Fruit fly (Drosophila melanogaster) whole organism, embryonic: Measurements from ENCODE around the gene CG8419.

Source experiments
- Atf3 ChIP-seq: fragments of 200-800 bp; sonication (Bioruptor generic); optimal IDR thresholded peaks from 3 replicates; lab custom pipeline; 2016; ENCODE audit warnings: missing biosample characterization, missing genetic modification characterization
- BtbVII ChIP-seq: fragments of 200-800 bp; sonication (Bioruptor generic); optimal IDR thresholded peaks from 3 replicates; lab custom pipeline; 2017; ENCODE audit warnings: missing biosample characterization, mild to moderate bottlenecking, missing genetic modification characterization
- Bteb2 ChIP-seq: fragments of 200-800 bp; sonication (Bioruptor generic); optimal IDR thresholded peaks from 2 replicates; lab custom pipeline; 2016; ENCODE audit warnings: missing biosample characterization, missing genetic modification characterization
- CG10147 ChIP-seq: fragments of 200-800 bp; sonication (Bioruptor generic); optimal IDR thresholded peaks from 2 replicates; lab custom pipeline; 2019; ENCODE audit warnings: missing biosample characterization, mild to moderate bottlenecking, missing genetic modification characterization, moderate library complexity
- CG10267 ChIP-seq: fragments of 200-800 bp; sonication (Bioruptor generic); optimal IDR thresholded peaks from 2 replicates; lab custom pipeline; 2018; ENCODE audit warnings: missing biosample characterization, mild to moderate bottlenecking, missing genetic modification characterization, moderate library complexity
- CG10565 ChIP-seq: fragments of 200-800 bp; sonication (Bioruptor generic); optimal IDR thresholded peaks from 3 replicates; lab custom pipeline; 2016; ENCODE audit warnings: missing biosample characterization, mild to moderate bottlenecking, missing genetic modification characterization
- CG10979 ChIP-seq: fragments of 200-800 bp; sonication (Bioruptor generic); optimal IDR thresholded peaks from 2 replicates; lab custom pipeline; 2018; ENCODE audit warnings: missing biosample characterization, mild to moderate bottlenecking, missing genetic modification characterization, moderate library complexity
- CG12391 ChIP-seq: fragments of 200-800 bp; sonication (Bioruptor generic); optimal IDR thresholded peaks from 3 replicates; lab custom pipeline; 2018; ENCODE audit warnings: missing biosample characterization, mild to moderate bottlenecking, missing genetic modification characterization, moderate library complexity
- CG13287 ChIP-seq: fragments of 200-800 bp; sonication (Bioruptor generic); IDR thresholded peaks from 2 replicates; pipeline ENCODE4 v1.3.6; 2022; ENCODE audit warnings: missing biosample characterization, missing genetic modification characterization; ENCODE audit not compliant: partially characterized antibody
- CG1602 ChIP-seq: fragments of 200-800 bp; sonication (Bioruptor generic); optimal IDR thresholded peaks from 3 replicates; lab custom pipeline; 2016; ENCODE audit warnings: missing biosample characterization, missing genetic modification characterization
- CG17359 ChIP-seq: fragments of 200-800 bp; sonication (Bioruptor generic); optimal IDR thresholded peaks from 3 replicates; lab custom pipeline; 2018; ENCODE audit warnings: missing biosample characterization, mild to moderate bottlenecking, missing genetic modification characterization, moderate library complexity
- CG17568 ChIP-seq: fragments of 200-800 bp; sonication (Bioruptor generic); optimal IDR thresholded peaks from 2 replicates; lab custom pipeline; 2018; ENCODE audit warnings: missing biosample characterization, mild to moderate bottlenecking, missing genetic modification characterization, moderate library complexity
- CG17912 ChIP-seq: fragments of 200-800 bp; sonication (Bioruptor generic); optimal IDR thresholded peaks from 2 replicates; lab custom pipeline; 2018; ENCODE audit warnings: missing biosample characterization, mild to moderate bottlenecking, missing genetic modification characterization
- CG2129 ChIP-seq: fragments of 200-800 bp; sonication (Bioruptor generic); IDR thresholded peaks from 2 replicates; pipeline ENCODE4 v1.3.6; 2022; ENCODE audit warnings: missing biosample characterization, missing genetic modification characterization; ENCODE audit not compliant: partially characterized antibody
- CG2889 ChIP-seq: fragments of 200-800 bp; sonication (Bioruptor generic); IDR thresholded peaks from 3 replicates; pipeline ENCODE4 v1.3.6; 2022; ENCODE audit warnings: missing biosample characterization, missing genetic modification characterization
- CG30431 ChIP-seq: fragments of 200-800 bp; sonication (Bioruptor generic); optimal IDR thresholded peaks from 2 replicates; lab custom pipeline; 2017; ENCODE audit warnings: missing biosample characterization, missing genetic modification characterization
- CG33557 ChIP-seq: fragments of 200-800 bp; sonication (Bioruptor generic); optimal IDR thresholded peaks from 2 replicates; lab custom pipeline; 2019; ENCODE audit warnings: missing biosample characterization, mild to moderate bottlenecking, missing genetic modification characterization, moderate library complexity
- CG7271 ChIP-seq: fragments of 200-800 bp; sonication (Bioruptor generic); optimal IDR thresholded peaks from 2 replicates; lab custom pipeline; 2018; ENCODE audit warnings: missing biosample characterization, mild to moderate bottlenecking, missing genetic modification characterization, moderate library complexity
- CG7372 ChIP-seq: fragments of 200-800 bp; sonication (Bioruptor generic); IDR thresholded peaks from 2 replicates; pipeline ENCODE4 v1.3.6; 2022; ENCODE audit warnings: missing biosample characterization, missing genetic modification characterization
- CHES-1-like ChIP-seq: fragments of 200-800 bp; sonication (Bioruptor generic); optimal IDR thresholded peaks from 2 replicates; lab custom pipeline; 2016; ENCODE audit warnings: missing biosample characterization, missing genetic modification characterization
- CoRest ChIP-seq: fragments of 200-800 bp; sonication (Bioruptor generic); optimal IDR thresholded peaks from 3 replicates; lab custom pipeline; 2018; ENCODE audit warnings: missing biosample characterization, mild to moderate bottlenecking, missing genetic modification characterization, moderate library complexity
- Dll ChIP-seq: fragments of 200-800 bp; sonication (Bioruptor generic); IDR thresholded peaks from 4 replicates; pipeline ENCODE4 v1.3.6; 2022; ENCODE audit warnings: missing biosample characterization, missing genetic modification characterization; ENCODE audit not compliant: partially characterized antibody
- Ets97D ChIP-seq: fragments of 200-800 bp; sonication (Bioruptor generic); optimal IDR thresholded peaks from 3 replicates; lab custom pipeline; 2016; ENCODE audit warnings: missing biosample characterization, missing genetic modification characterization
- Jarid2 ChIP-seq: fragments of 200-800 bp; sonication (Bioruptor generic); optimal IDR thresholded peaks from 3 replicates; lab custom pipeline; 2017; ENCODE audit warnings: mild to moderate bottlenecking, missing biosample characterization, missing genetic modification reagents, missing genetic modification characterization
- MTF-1 ChIP-seq: fragments of 200-800 bp; sonication (Bioruptor generic); optimal IDR thresholded peaks from 2 replicates; lab custom pipeline; 2018; ENCODE audit warnings: missing biosample characterization, mild to moderate bottlenecking, missing genetic modification characterization, borderline replicate concordance
- Optix ChIP-seq: fragments of 200-800 bp; sonication (Bioruptor generic); IDR thresholded peaks from 3 replicates; pipeline ENCODE4 v1.3.6; 2022; ENCODE audit warnings: missing biosample characterization, missing genetic modification characterization
- PHDP ChIP-seq: fragments of 200-800 bp; sonication (Bioruptor generic); optimal IDR thresholded peaks from 3 replicates; lab custom pipeline; 2018; ENCODE audit warnings: missing biosample characterization, mild to moderate bottlenecking, missing genetic modification characterization, moderate library complexity
- Pdp1 ChIP-seq, 2 experiments: fragments of 200-800 bp; sonication (Bioruptor generic); optimal IDR thresholded peaks; 3 replicates each; lab custom pipeline; 2016; ENCODE audit warnings: missing biosample characterization in 2 of 2, missing genetic modification characterization in 2 of 2, mild to moderate bottlenecking in 1 of 2, moderate library complexity in 1 of 2
- Side ChIP-seq: fragments of 200-800 bp; sonication (Bioruptor generic); optimal IDR thresholded peaks from 2 replicates; lab custom pipeline; 2016; ENCODE audit warnings: missing biosample characterization, missing genetic modification characterization
- TFAM ChIP-seq: fragments of 200-800 bp; sonication (Bioruptor generic); optimal IDR thresholded peaks from 2 replicates; lab custom pipeline; 2017; ENCODE audit warnings: missing biosample characterization, missing genetic modification characterization, inconsistent platforms
- Tbp ChIP-seq: fragments of >200 bp; optimal IDR thresholded peaks from 2 replicates; lab custom pipeline; 2018; ENCODE audit warnings: missing biosample characterization, missing genetic modification characterization
- bbx ChIP-seq: fragments of 200-800 bp; sonication (Bioruptor generic); IDR thresholded peaks from 2 replicates; pipeline ENCODE4 v1.3.6; 2022; ENCODE audit warnings: missing biosample characterization, missing genetic modification characterization; ENCODE audit not compliant: partially characterized antibody
- caup ChIP-seq: fragments of 200-800 bp; sonication (Bioruptor generic); optimal IDR thresholded peaks from 3 replicates; lab custom pipeline; 2017; ENCODE audit warnings: missing biosample characterization, mild to moderate bottlenecking, missing genetic modification characterization, moderate library complexity; ENCODE audit not compliant: severe bottlenecking
- croc ChIP-seq: fragments of 200-800 bp; sonication (Bioruptor generic); conservative IDR thresholded peaks from 3 replicates; pipeline ENCODE4 v1.3.6; 2022; ENCODE audit warnings: missing biosample characterization, missing genetic modification characterization
- crp ChIP-seq, 2 experiments: fragments of 200-800 bp; sonication (Bioruptor generic); optimal IDR thresholded peaks; 2 replicates in 1 of 2; 3 replicates in 1 of 2; lab custom pipeline; 2017; ENCODE audit warnings: missing biosample characterization in 2 of 2, missing genetic modification characterization in 2 of 2, mild to moderate bottlenecking in 1 of 2, moderate library complexity in 1 of 2
- cwo ChIP-seq: fragments of 200-800 bp; sonication (Bioruptor generic); optimal IDR thresholded peaks from 3 replicates; lab custom pipeline; 2017; ENCODE audit warnings: missing biosample characterization, missing genetic modification characterization, mild to moderate bottlenecking, moderate library complexity, missing genetic modification reagents
- gcm ChIP-seq: fragments of 200-800 bp; sonication (Bioruptor generic); optimal IDR thresholded peaks from 2 replicates; lab custom pipeline; 2019; ENCODE audit warnings: missing biosample characterization, mild to moderate bottlenecking, missing genetic modification characterization, moderate library complexity
- ham ChIP-seq: fragments of 200-800 bp; sonication (Bioruptor generic); IDR thresholded peaks from 2 replicates; pipeline ENCODE4 v1.3.6; 2022; ENCODE audit warnings: missing biosample characterization, missing genetic modification characterization
- jumu ChIP-seq: fragments of 200-800 bp; sonication (Bioruptor generic); optimal IDR thresholded peaks from 3 replicates; lab custom pipeline; 2016; ENCODE audit warnings: missing biosample characterization, missing genetic modification characterization
- maf-S ChIP-seq: fragments of 200-800 bp; sonication (Bioruptor generic); optimal IDR thresholded peaks from 2 replicates; lab custom pipeline; 2016; ENCODE audit warnings: missing biosample characterization, missing genetic modification characterization
- nerfin-1 ChIP-seq: fragments of 200-800 bp; sonication (Bioruptor generic); optimal IDR thresholded peaks from 3 replicates; lab custom pipeline; 2019; ENCODE audit warnings: missing biosample characterization, mild to moderate bottlenecking, missing genetic modification characterization, moderate library complexity
- oc ChIP-seq: fragments of 200-800 bp; sonication (Bioruptor generic); optimal IDR thresholded peaks from 2 replicates; lab custom pipeline; 2018; ENCODE audit warnings: missing biosample characterization, mild to moderate bottlenecking, missing genetic modification characterization, moderate library complexity
- rib ChIP-seq: fragments of 200-800 bp; sonication (Bioruptor generic); IDR thresholded peaks from 2 replicates; pipeline ENCODE4 v1.3.6; 2022; ENCODE audit warnings: missing biosample characterization, missing genetic modification characterization
- sim ChIP-seq: fragments of 200-800 bp; sonication (Bioruptor generic); IDR thresholded peaks from 2 replicates; pipeline ENCODE4 v1.3.6; 2022; ENCODE audit warnings: missing biosample characterization, missing genetic modification characterization
- sisA ChIP-seq: fragments of 200-800 bp; sonication (Bioruptor generic); IDR thresholded peaks from 2 replicates; pipeline ENCODE4 v1.3.6; 2022; ENCODE audit warnings: missing biosample characterization, missing genetic modification characterization
- ttk ChIP-seq: fragments of 200-800 bp; sonication (Bioruptor generic); IDR thresholded peaks from 2 replicates; pipeline ENCODE4 v2.1.2; 2022; ENCODE audit warnings: missing biosample characterization, missing genetic modification characterization
- twi ChIP-seq: fragments of 200-800 bp; optimal IDR thresholded peaks from 2 replicates; lab custom pipeline; 2019; ENCODE audit warnings: missing biosample characterization, mild to moderate bottlenecking, missing genetic modification characterization, moderate library complexity
- zen ChIP-seq: fragments of 200-800 bp; sonication (Bioruptor generic); optimal IDR thresholded peaks from 3 replicates; lab custom pipeline; 2018; ENCODE audit warnings: missing biosample characterization, mild to moderate bottlenecking, missing genetic modification characterization, moderate library complexity

Gene CG8419

dm6 chr2L:8212666-8213270 is 6.8 kb downstream of the CG8419 start, which contains the start of the genes CG8372 and CG8360 (continued):
- TF ChIP-seq CG10267 (tag; lab: Kevin White, UChicago) (peak; percentile 100), CG17568 (GFP tag; lab: Kevin White, UChicago) (peak; percentile 98), CG30431 (peak; percentile 98), Dll (GFP tag; lab: Robert Waterston, UW) (peak; percentile 74), CG10147 (GFP tag; lab: Kevin White, UChicago) (peak; percentile 98), oc (tag; lab: Kevin White, UChicago) (peak; percentile 97), CHES-1-like (GFP tag; lab: Kevin White, UChicago) (peak; percentile 99), Tbp (GFP tag; lab: Kevin White, UChicago) (no peak), ttk (GFP tag; lab: Robert Waterston, UW) (peak; percentile 99), CG10565 (GFP tag; lab: Kevin White, UChicago) (peak; percentile 97), CG12391 (peak; percentile 99), Jarid2 (GFP tag; lab: Kevin White, UChicago) (peak; percentile 92), caup (peak; percentile 99), croc (GFP tag; lab: Robert Waterston, UW) (peak; percentile 97), Pdp1 (GFP tag; optimal IDR thresholded peaks at IDR 0.05; lab: Kevin White, UChicago) (peak; percentile 98 to 99), gcm (GFP tag; lab: Kevin White, UChicago) (peak; percentile 98), CG2889 (peak; percentile 99), CG33557 (peak; percentile 95), sim (GFP tag; lab: Robert Waterston, UW) (peak; percentile 98), CG10979 (tag; lab: Kevin White, UChicago) (peak; percentile 98), CG1602 (peak; percentile 99), jumu (GFP tag; lab: Kevin White, UChicago) (peak; percentile 99), nerfin-1 (tag; lab: Kevin White, UChicago) (peak; percentile 96), PHDP (tag; lab: Kevin White, UChicago) (peak; percentile 98), Optix (GFP tag; lab: Robert Waterston, UW) (peak; percentile 99), TFAM (GFP tag; lab: Kevin White, UChicago) (peak; percentile 90), twi (tag; lab: Kevin White, UChicago) (peak; percentile 92), crp (GFP tag; optimal IDR thresholded peaks at IDR 0.05; lab: Kevin White, UChicago) (peak; percentile 90 to 95), sisA (peak; percentile 99), CG7372 (GFP tag; lab: Robert Waterston, UW) (peak; percentile 99), CG17912 (GFP tag; lab: Kevin White, UChicago) (peak; percentile 94), cwo (GFP tag; lab: Kevin White, UChicago) (peak; percentile 97), CG2129 (GFP tag; lab: Robert Waterston, UW) (no peak), CG17359 (tag; lab: Kevin White, UChicago) (peak; percentile 99), Atf3 (GFP tag; lab: Kevin White, UChicago) (peak; percentile 99), BtbVII (GFP tag; lab: Kevin White, UChicago) (peak; percentile 98), MTF-1 (GFP tag; lab: Kevin White, UChicago) (peak; percentile 97), ham (GFP tag; lab: Robert Waterston, UW) (peak; percentile 93), CG13287 (GFP tag; lab: Robert Waterston, UW) (peak; percentile 75), zen (tag; lab: Kevin White, UChicago) (peak; percentile 97), maf-S (GFP tag; lab: Kevin White, UChicago) (peak; percentile 99), CG7271 (tag; lab: Kevin White, UChicago) (peak; percentile 96), bbx (no peak), CoRest (tag; lab: Kevin White, UChicago) (peak; percentile 98), rib (GFP tag; lab: Robert Waterston, UW) (peak; percentile 99), Bteb2 (peak; percentile 99), Side (GFP tag; lab: Kevin White, UChicago) (peak; percentile 99), Ets97D (GFP tag; lab: Kevin White, UChicago) (peak; percentile 96)
